Worm (Caenorhabditis elegans): ENCODE data around the gene clik-1.

DNA sequence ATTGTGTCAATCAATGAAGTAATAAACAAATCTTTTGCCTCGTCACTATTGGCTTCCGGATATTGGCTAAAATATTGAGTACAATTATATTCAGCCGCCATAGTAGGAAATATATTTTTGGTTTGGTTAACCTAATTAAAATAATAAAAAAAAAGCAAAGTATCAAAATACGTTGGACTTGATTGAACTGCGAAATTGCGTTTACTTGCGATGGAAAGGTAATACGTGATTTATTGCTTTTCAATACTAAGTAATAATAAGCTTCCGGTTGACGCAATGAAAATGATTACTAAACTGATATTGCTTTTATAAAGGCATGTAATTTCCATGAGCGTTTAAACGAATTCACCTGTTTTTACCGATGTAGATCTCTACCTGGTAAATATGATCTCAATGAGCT, 31.0 kb upstream of the clik-1 start, which contains the start of gene dmsr-9:
- no peak for TF ChIP-seq nhr-11 (tag; optimal IDR thresholded peaks at IDR 0.05)
- no peak for TF ChIP-seq dve-1 (tag; optimal IDR thresholded peaks at IDR 0.05)
- no peak for TF ChIP-seq tbx-2 (tag; optimal IDR thresholded peaks at IDR 0.05)
- no peak for TF ChIP-seq pqm-1 (tag; optimal IDR thresholded peaks at IDR 0.05)
- TF ChIP-seq nfya-1 (tag; optimal IDR thresholded peaks at IDR 0.05): no peak
- no peak for TF ChIP-seq lim-6 (tag; optimal IDR thresholded peaks at IDR 0.05)
- TF ChIP-seq ceh-30 (tag; optimal IDR thresholded peaks at IDR 0.05): no peak
- TF ChIP-seq pag-3 (tag; optimal IDR thresholded peaks at IDR 0.05; ENCODE audit: borderline replicate concordance): no peak
- TF ChIP-seq pha-4 (tag; optimal IDR thresholded peaks at IDR 0.05): no peak
- TF ChIP-seq elt-2 (tag; optimal IDR thresholded peaks at IDR 0.05): no peak
- no peak for TF ChIP-seq eyg-1 (tag; optimal IDR thresholded peaks at IDR 0.05)
- no peak for TF ChIP-seq ceh-48 (tag; optimal IDR thresholded peaks at IDR 0.05)
- TF ChIP-seq ahr-1 (tag; optimal IDR thresholded peaks at IDR 0.05): no peak
- no peak for TF ChIP-seq fkh-10 (GFP tag; optimal IDR thresholded peaks at IDR 0.05)
